Worm (Caenorhabditis elegans) whole organism, midembryonic: ENCODE data around the gene C25H3.15.

ENCODE experiments used
- T22C8.4 ChIP-seq: fragments of 200-800 bp; sonication (Bioruptor generic); IDR thresholded peaks from 2 replicates; pipeline ENCODE4 v1.3.6; 2022; ENCODE audit warnings: missing genetic modification characterization, missing compliant biosample characterization
- cog-1 ChIP-seq: sonication (generic microtip); optimal IDR thresholded peaks from 2 replicates; lab custom pipeline; 2016; ENCODE audit warnings: missing genetic modification characterization, missing compliant biosample characterization
- flt-1 ChIP-seq: fragments of 200-800 bp; sonication (Bioruptor generic); IDR thresholded peaks from 2 replicates; pipeline ENCODE4 v1.3.6; 2022; ENCODE audit warnings: missing genetic modification characterization, missing compliant biosample characterization
- klf-2 ChIP-seq: fragments of 200-800 bp; sonication (Bioruptor generic); conservative IDR thresholded peaks from 2 replicates; pipeline ENCODE4 v1.3.6; 2022; ENCODE audit warnings: missing genetic modification reagents, missing genetic modification characterization, missing compliant biosample characterization
- med-1 ChIP-seq: sonication (generic microtip); optimal IDR thresholded peaks from 2 replicates; lab custom pipeline; 2017; ENCODE audit warnings: missing genetic modification characterization, mild to moderate bottlenecking, missing compliant biosample characterization, antibody characterized with exemption, missing genetic modification reagents; ENCODE audit not compliant: insufficient read depth
- ref-1 ChIP-seq: fragments of 200-800 bp; sonication (Bioruptor generic); conservative IDR thresholded peaks from 2 replicates; pipeline ENCODE4 v1.3.6; 2022; ENCODE audit warnings: missing genetic modification reagents, missing genetic modification characterization, missing compliant biosample characterization
- tab-1 ChIP-seq: fragments of 200-800 bp; sonication (Bioruptor generic); IDR thresholded peaks from 2 replicates; pipeline ENCODE4 v1.3.6; 2022; ENCODE audit warnings: missing genetic modification characterization, missing compliant biosample characterization
- ztf-23 ChIP-seq: fragments of 200-800 bp; sonication (Bioruptor generic); IDR thresholded peaks from 2 replicates; pipeline ENCODE4 v1.3.6; 2022; ENCODE audit warnings: missing genetic modification reagents, missing genetic modification characterization, missing compliant biosample characterization
- ztf-29 ChIP-seq: fragments of 200-800 bp; sonication (Bioruptor generic); IDR thresholded peaks from 2 replicates; pipeline ENCODE4 v1.3.6; 2022; ENCODE audit warnings: missing genetic modification reagents, missing genetic modification characterization, missing compliant biosample characterization

Gene C25H3.15

ce11 chrII:5660736-5661734 is 4.1 kb upstream of the C25H3.15 start, which contains the start of the genes ift-43 and mdt-26:
Gene ift-43 (minus strand): TSS chrII:5660786.
Gene mdt-26 (plus strand): TSS chrII:5661181.
- TF ChIP-seq ztf-23 (GFP tag; lab: Robert Waterston, UW) = peak; percentile 80
- peak; percentile 86 for TF ChIP-seq flt-1 (GFP tag; lab: Robert Waterston, UW)
- 0 out of 2 replicates have a peak, but pooled peaks have one; percentile 7 for TF ChIP-seq ref-1 (GFP tag; lab: Robert Waterston, UW)
- peak; percentile 56 for TF ChIP-seq med-1
- peak; percentile 76 for TF ChIP-seq tab-1 (GFP tag; lab: Robert Waterston, UW)
- TF ChIP-seq T22C8.4 = peak; percentile 78
- peak; percentile 61; the same call in 1 of the 2 replicates for TF ChIP-seq ztf-29 (GFP tag; lab: Robert Waterston, UW)
- peak; percentile 48; the same call in 1 of the 2 replicates for TF ChIP-seq klf-2
- TF ChIP-seq cog-1 (tag; lab: Kevin White, UChicago) = peak; percentile 18

ce11 chrII:5661735-5662177 is 3.4 kb upstream of the C25H3.15 start:
- peak; percentile 95 for TF ChIP-seq ztf-29 (GFP tag; lab: Robert Waterston, UW)
- TF ChIP-seq med-1 = no peak
- TF ChIP-seq ref-1 (GFP tag; lab: Robert Waterston, UW) = peak; percentile 66
- TF ChIP-seq klf-2 = peak; percentile 73
- TF ChIP-seq flt-1 (GFP tag; lab: Robert Waterston, UW) = peak; percentile 95
- TF ChIP-seq ztf-23 (GFP tag; lab: Robert Waterston, UW) = peak; percentile 91
- TF ChIP-seq T22C8.4 = peak; percentile 86
- peak; percentile 75 for TF ChIP-seq cog-1 (tag; lab: Kevin White, UChicago)
- TF ChIP-seq tab-1 (GFP tag; lab: Robert Waterston, UW) = peak; percentile 85

- TF ChIP-seq T22C8.4 (no peak), ztf-23 (GFP tag; lab: Robert Waterston, UW) (no peak), flt-1 (GFP tag; lab: Robert Waterston, UW) (no peak), klf-2 (no peak), ref-1 (GFP tag; lab: Robert Waterston, UW) (no peak), cog-1 (tag; lab: Kevin White, UChicago) (no peak), tab-1 (GFP tag; lab: Robert Waterston, UW) (no peak), ztf-29 (GFP tag; lab: Robert Waterston, UW) (no peak)
Observed at ce11 chrII:5663180-5663791, 1.8 kb upstream of the C25H3.15 start.

- TF ChIP-seq T22C8.4 (no peak), ztf-23 (GFP tag; lab: Robert Waterston, UW) (no peak), ref-1 (GFP tag; lab: Robert Waterston, UW) (no peak), med-1 (no peak), ztf-29 (GFP tag; lab: Robert Waterston, UW) (no peak)
Observed at ce11 chrII:5665991-5666390, 862 bp downstream of the C25H3.15 start, which contains the start of gene C25H3.16. Gene C25H3.16 (plus strand): TSS chrII:5666291.

- peak; percentile 74; the same call in 1 of the 2 replicates for TF ChIP-seq flt-1 (GFP tag; lab: Robert Waterston, UW)
- no peak for TF ChIP-seq cog-1 (tag; lab: Kevin White, UChicago)
Observed at ce11 chrII:5667540-5667939, 2.4 kb downstream of the C25H3.15 start.

ce11 chrII:5668830-5669229 is 3.7 kb downstream of the C25H3.15 start, which contains the start of gene C25H3.7:
Gene C25H3.7 (minus strand): TSS chrII:5668930.
- TF ChIP-seq tab-1 (GFP tag; lab: Robert Waterston, UW) = no peak
- TF ChIP-seq flt-1 (GFP tag; lab: Robert Waterston, UW) = no peak
- TF ChIP-seq med-1 = no peak
- no peak for TF ChIP-seq klf-2
- no peak for TF ChIP-seq cog-1 (tag; lab: Kevin White, UChicago)
- TF ChIP-seq T22C8.4 = no peak
- no peak for TF ChIP-seq ref-1 (GFP tag; lab: Robert Waterston, UW)
- no peak for TF ChIP-seq ztf-29 (GFP tag; lab: Robert Waterston, UW)
- no peak for TF ChIP-seq ztf-23 (GFP tag; lab: Robert Waterston, UW)

ce11 chrII:5669580-5669979 is 4.5 kb downstream of the C25H3.15 start, which contains the start of gene C25H3.17:
Gene C25H3.17 (minus strand): TSS chrII:5669680.
- TF ChIP-seq ztf-29 (GFP tag; lab: Robert Waterston, UW) = no peak
- no peak for TF ChIP-seq tab-1 (GFP tag; lab: Robert Waterston, UW)

DNA sequence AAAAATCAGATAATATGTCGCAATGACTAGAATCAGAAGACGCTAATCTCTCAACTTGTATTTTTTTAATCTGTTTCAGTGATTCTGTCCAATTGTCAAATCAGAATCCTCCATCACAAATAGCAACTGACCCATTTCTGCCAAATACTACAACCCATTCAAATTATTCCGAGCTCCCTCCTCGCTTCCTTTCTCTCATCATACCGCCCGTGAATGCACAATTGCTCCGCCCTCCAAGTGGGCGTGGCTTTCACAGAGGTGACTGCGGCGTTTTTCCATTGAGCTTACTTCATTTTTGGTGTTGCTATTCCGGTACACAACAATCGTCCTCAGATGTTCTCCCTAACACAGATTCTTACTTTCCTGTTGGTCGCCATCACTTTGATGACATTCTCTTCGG is 15.6 kb downstream of the C25H3.15 start, which contains the start of gene flp-27:
flp-27 (plus strand) TSS at position 301 of the 400 bp plus-strand sequence.
- no peak for TF ChIP-seq ztf-23 (GFP tag; lab: Robert Waterston, UW)
- no peak for TF ChIP-seq med-1
- no peak for TF ChIP-seq T22C8.4
- TF ChIP-seq ref-1 (GFP tag; lab: Robert Waterston, UW) = no peak
- no peak for TF ChIP-seq cog-1 (tag; lab: Kevin White, UChicago)
- TF ChIP-seq ztf-29 (GFP tag; lab: Robert Waterston, UW) = no peak
- TF ChIP-seq flt-1 (GFP tag; lab: Robert Waterston, UW) = no peak
- TF ChIP-seq klf-2 = no peak
- no peak for TF ChIP-seq tab-1 (GFP tag; lab: Robert Waterston, UW)

- TF ChIP-seq klf-2 (peak; percentile 46; the same call in 1 of the 2 replicates), ztf-23 (GFP tag; lab: Robert Waterston, UW) (no peak), flt-1 (GFP tag; lab: Robert Waterston, UW) (no peak)
Observed at ce11 chrII:5688959-5689358, 23.8 kb downstream of the C25H3.15 start, which contains the start of gene C25H3.11. Gene C25H3.11 (minus strand): TSS chrII:5689040.
